Fruit fly (Drosophila melanogaster): ENCODE measurements around the gene CG13287.

DNA sequence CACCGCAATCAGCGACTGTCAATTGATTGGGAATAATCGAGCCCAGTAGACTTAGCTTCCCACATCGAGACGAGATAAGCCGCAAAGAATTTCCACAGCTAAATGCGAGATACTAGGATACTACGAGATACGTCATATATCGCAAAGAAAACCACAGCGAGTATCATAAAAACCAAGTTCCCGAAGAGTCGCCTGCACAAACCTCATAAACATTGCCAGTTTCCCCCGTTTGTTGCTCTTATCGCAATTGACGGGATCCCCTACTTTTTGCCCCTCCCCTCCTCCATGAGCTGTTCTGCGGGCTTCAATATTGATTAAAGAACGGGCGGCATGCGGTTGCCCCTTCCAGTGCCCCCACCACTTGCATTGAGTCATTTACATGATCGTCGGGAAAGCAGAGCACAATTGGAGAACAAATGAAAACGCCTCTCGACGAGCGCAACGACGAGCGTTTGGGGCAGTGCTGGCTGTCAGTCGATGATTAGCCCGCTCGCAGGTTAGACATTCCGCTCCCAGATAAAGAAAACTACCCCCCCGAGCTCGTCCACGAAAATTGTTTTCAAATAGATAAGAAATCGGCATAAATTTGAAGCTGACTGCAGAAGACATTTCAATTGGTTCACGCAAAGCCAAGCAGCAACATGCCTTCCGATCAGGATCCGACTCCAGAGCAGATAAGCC, 40.0 kb downstream of the CG13287 start, which contains the start of gene CG32407:
- no peak for TF ChIP-seq slou (GFP tag; optimal IDR thresholded peaks at IDR 0.05)
- no peak for TF ChIP-seq CG4424 (GFP tag; optimal IDR thresholded peaks at IDR 0.05)
- peak; percentile 4 for TF ChIP-seq dm (GFP tag; optimal IDR thresholded peaks at IDR 0.05)
- no peak for TF ChIP-seq CG13894 (tag; optimal IDR thresholded peaks at IDR 0.05)
- TF ChIP-seq sc (optimal IDR thresholded peaks at IDR 0.05), result no peak
- no peak for TF ChIP-seq sc (GFP tag; optimal IDR thresholded peaks at IDR 0.05)

All from whole organism, embryonic.